Fruit fly (Drosophila melanogaster) S2 (cell line): ENCODE measurements around the gene CG15035.
A peak's percentile ranks its signal among the peaks of the same experiment; 100 is the strongest.

Experiments used
- CG8478 ChIP-seq: fragments of >200 bp; optimal IDR thresholded peaks from 2 replicates; lab custom pipeline; 2018
- CTCF ChIP-seq, 2 experiments: fragments of >200 bp; optimal IDR thresholded peaks; 2 replicates each; lab custom pipeline; 2018

CG15035 gene

DNA sequence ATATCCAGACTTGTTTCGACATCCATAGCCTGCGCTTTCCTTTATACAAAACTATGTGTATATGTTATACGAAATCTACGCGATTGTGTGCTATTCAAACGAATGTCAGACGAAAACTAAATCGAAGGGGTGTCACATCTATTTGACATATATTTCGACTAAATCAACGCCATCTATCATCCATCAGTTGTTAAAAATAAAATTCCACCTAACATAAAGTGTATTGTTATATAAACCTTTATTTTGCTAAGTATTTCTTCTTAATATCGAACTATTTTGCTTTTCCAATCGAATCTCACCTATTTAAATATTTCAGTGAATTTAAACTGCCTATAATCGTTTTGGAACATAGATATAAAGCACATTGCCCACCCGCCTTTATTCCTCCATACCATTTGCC lies at the start of gene CG15035:
CG15035 (minus strand) TSS at position 101 of the 400 bp plus-strand sequence.
- TF ChIP-seq CTCF (optimal IDR thresholded peaks at IDR 0.05; lab: Kevin White, UChicago) (no peak), CG8478 (lab: Kevin White, UChicago) (no peak)

DNA sequence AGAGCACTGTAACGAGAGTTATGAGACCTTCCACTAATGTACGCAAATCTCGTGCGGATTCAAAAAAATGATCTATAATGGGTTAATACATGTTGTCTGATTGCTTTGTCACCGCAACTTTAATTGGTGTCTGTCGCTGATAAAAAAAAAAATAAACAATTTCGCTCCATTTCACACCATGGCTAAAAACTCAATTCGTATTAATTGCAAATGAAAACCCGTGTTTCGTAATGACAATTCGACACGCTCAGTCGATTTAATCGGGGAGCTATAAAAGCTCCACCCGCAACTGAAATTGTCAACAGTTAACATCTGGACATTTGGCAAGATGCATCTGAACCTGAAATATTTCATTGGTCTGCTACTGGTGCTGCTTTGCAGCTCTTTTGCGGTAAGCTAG lies 48.9 kb upstream of the CG15035 start, which contains the start of gene CG11368:
CG11368 (plus strand) TSS at position 301 of the 400 bp plus-strand sequence.
- TF ChIP-seq CG8478 (lab: Kevin White, UChicago): no peak
- TF ChIP-seq CTCF (optimal IDR thresholded peaks at IDR 0.05; lab: Kevin White, UChicago): no peak

DNA sequence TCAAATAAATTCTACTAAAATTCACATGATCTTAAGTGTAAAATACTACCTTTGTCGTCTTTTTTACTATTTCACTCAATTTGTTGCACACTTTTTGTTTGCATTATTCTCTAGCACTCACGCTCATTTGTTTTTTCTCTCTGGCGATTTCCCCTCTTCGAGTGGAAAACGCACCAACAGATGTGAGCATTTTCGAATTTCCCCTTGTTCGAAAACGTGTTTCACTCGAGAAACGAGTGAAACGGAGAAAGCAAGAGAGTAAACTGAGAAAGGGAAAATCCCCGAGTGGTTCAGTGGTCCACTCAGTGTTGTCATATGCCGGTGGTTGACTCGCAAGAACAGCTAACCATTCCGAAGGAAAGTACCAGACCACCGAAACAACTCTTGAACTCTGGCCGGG lies 42.0 kb upstream of the CG15035 start:
- TF ChIP-seq CG8478 (lab: Kevin White, UChicago) (no peak), CTCF (optimal IDR thresholded peaks at IDR 0.05; lab: Kevin White, UChicago) (no peak)

DNA sequence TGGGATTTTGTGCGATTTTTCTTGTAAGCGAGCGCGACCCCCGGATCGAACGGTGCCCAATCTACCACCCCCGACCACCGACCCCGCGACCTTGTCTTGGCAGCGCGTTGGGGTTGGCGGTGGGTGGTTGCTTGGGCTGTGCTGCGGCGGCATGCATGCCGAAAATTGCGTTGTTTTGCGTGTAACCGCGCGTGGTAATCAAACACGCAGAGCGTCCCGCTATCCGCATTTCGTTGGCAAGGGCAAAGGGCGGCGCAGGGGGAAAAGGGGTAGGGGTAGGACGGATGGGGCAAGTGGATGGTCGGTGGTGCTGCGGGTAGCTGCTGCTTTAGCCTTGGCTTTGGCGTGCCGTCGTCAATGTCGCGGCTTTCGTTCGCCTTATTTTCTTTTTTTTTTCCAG lies 29.4 kb upstream of the CG15035 start:
- TF ChIP-seq CTCF (optimal IDR thresholded peaks at IDR 0.05; lab: Kevin White, UChicago) (no peak), CG8478 (lab: Kevin White, UChicago) (no peak)

DNA sequence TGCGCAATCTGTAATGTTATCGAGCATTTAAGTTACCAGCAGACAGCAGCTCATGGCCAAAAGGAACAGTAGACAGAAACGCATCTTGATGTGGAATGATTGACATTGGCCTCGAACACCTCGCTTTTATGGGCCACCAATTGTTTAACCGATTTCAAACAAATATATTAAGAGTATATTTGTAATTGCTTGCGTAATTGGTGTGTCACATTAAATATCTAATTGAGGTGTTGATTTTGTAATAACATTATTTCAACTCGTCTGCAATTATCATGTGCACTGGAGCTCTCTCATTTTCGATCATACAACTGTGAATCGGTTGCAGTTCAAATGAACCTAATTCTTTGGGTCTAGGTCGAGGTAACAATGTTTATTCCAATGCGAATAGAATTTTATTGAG lies 22.7 kb upstream of the CG15035 start, which contains the start of gene CG32726:
CG32726 (minus strand) TSS at position 101 of the 400 bp plus-strand sequence.
- TF ChIP-seq CTCF (optimal IDR thresholded peaks at IDR 0.05; lab: Kevin White, UChicago) (no peak), CG8478 (lab: Kevin White, UChicago) (no peak)

DNA sequence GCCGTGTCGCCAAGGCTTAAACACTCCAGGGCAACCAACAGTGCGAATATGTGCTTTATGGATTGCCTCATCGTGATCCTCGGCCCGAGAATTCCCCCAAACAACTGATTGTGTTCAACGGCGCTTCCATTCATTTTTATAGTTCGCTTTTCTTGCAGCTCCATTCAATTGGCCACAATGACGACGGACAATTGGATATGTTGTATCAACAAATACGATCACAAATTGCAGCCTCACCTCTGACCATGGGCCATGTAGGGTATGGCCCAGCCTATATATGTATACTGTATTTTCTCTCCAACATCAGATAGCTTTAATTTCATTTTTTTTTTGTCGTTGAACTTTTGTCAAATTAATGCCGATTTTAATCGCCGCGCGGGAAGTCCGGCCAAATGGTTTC lies 21.8 kb upstream of the CG15035 start, which contains the start of gene CG15036:
CG15036 (minus strand) TSS at position 101 of the 400 bp plus-strand sequence.
- no peak for TF ChIP-seq CTCF (optimal IDR thresholded peaks at IDR 0.05; lab: Kevin White, UChicago)
- no peak for TF ChIP-seq CG8478 (lab: Kevin White, UChicago)

DNA sequence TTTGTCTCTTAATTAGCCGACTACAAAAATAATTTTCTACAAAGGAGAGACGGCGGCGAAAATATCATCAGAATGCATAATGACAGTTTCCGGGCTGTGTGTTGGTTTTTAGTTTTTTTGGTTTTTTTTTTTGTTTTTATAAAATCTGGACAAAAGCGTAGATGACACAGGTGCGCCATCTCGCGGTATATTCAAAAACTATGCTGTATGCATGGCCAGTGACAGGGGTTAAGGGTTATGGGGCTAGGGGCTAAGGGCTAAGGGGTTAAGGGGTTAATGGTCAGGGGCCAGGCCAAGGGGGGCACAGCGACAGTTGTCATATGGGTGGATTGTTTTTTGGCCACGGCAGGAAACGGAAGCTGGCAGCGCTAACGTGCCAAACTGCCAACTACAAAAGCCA lies 19.6 kb upstream of the CG15035 start:
- TF ChIP-seq CG8478 (lab: Kevin White, UChicago): no peak
- TF ChIP-seq CTCF (optimal IDR thresholded peaks at IDR 0.05; lab: Kevin White, UChicago): peak; percentile 55 to 58

DNA sequence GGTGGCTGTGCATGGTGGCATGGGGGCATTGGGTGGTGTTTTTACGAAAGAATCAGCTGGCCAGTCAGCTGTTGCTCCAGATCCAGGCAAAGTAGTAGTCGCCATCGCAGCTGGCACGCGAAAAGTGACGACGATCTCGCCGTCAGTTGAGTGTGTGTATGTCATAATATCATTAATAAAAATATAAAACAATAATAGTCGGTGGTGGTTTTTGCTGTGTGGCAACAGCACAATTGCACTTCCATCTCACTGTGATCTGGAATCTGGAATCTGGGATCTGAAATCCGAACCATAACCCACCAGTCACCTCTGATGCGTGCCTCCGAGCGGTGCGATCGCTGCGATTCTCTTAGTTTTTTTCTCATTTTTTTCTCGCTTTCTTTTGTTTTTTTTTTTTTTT lies 15.3 kb upstream of the CG15035 start, which contains the start of gene rumpel:
rumpel (plus strand) TSS at position 301 of the 400 bp plus-strand sequence.
- TF ChIP-seq CTCF (optimal IDR thresholded peaks at IDR 0.05; lab: Kevin White, UChicago) (no peak), CG8478 (lab: Kevin White, UChicago) (no peak)

DNA sequence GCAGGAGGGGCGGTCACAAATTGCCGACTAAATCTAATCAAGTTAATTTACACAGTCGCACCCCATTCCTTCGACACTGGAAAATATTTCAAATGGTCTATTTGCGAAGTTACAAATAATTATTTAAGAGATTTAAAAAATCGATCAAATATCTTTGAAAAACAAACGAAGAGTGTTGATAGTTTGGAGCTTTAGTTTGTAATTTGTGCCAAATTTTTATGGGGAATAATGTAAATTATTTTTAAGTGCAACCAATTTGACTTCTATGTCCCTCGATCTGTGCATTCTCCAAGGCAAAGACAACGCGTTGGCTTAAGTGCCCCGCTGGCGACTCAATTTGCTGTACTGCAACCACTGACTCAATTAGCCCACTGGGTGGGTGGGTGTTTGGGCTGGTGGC lies 14.9 kb upstream of the CG15035 start:
- TF ChIP-seq CG8478 (lab: Kevin White, UChicago): no peak
- TF ChIP-seq CTCF (optimal IDR thresholded peaks at IDR 0.05; lab: Kevin White, UChicago): no peak

DNA sequence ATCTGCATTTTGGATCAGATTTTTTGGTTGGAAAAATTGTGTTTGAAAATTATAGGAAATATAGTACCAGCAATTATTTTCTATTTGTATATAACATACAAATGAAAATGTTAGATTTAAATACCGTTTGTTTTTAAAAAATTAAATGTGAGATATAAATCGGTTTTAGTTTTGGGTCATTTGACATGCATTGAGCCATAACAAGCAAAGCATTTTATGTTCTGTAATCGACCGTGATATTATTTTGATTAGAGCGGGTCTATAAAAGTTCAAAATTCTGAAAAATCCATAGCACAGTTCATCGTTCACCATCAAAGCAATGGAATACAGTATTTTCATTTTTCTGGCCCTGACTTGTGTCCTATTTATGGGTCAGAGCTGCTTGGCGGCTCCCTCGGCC lies 14.0 kb upstream of the CG15035 start, which contains the start of gene CG34337:
CG34337 (plus strand) TSS at position 301 of the 400 bp plus-strand sequence.
- TF ChIP-seq CG8478 (lab: Kevin White, UChicago): no peak
- no peak for TF ChIP-seq CTCF (optimal IDR thresholded peaks at IDR 0.05; lab: Kevin White, UChicago)

DNA sequence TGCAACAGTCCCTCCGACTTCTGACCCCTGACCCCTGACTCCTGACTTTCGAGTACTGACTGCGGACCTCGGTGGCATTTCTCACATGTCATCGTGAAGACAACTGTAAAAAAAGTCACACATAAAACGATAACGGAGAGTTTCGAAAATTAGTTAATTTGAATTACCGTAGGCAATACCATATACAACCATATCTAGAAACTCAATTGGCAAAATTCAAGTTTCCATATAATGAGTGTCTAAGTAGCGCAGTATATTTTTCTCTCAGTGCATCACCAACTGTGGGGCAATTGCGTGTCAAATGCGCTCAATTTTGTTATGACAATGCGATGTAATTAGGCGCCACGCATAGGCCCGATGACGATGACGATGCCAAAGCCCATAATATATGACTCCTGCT lies 12.1 kb upstream of the CG15035 start:
- TF ChIP-seq CG8478 (lab: Kevin White, UChicago) (no peak), CTCF (optimal IDR thresholded peaks at IDR 0.05; lab: Kevin White, UChicago) (no peak)

DNA sequence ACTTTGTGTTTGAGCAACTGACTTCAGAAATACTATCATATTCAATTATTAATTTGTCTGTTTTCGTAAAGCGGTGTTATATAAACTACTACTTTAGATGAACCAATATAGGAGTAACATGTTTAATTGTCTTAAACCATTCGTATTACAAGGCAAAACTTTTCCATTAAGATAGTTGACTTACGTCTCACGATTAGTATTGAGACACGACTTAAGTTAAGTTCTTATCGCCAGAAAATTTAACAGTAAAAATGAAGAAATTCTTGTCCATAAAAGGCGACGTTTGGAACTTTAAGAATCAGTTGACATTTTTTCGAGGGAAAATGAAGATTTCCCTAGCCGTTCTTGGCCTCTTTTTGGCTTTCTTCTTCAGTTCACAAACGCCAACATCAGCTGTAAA lies 10.6 kb upstream of the CG15035 start, which contains the start of gene CG42705:
CG42705 (plus strand) TSS at position 301 of the 400 bp plus-strand sequence.
- TF ChIP-seq CG8478 (lab: Kevin White, UChicago) (no peak), CTCF (optimal IDR thresholded peaks at IDR 0.05; lab: Kevin White, UChicago) (no peak)

DNA sequence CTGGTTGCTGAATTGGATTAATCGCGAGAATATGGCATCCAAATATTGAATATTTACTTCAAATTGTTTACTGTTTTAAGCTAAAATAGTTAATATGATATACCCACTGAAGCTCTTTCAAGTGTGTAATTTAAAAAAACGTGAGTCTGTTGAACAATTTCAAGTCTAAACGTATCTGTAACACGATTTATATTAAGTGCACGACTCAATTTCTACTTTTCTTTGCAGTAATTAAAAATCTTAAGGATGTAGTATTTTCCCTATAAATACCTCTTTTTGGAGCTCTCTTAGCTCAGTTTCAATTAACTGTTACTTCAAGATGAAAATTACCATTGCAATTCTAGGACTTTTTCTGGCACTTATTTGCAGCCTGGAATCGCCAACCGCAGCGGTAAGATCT lies 9.4 kb upstream of the CG15035 start, which contains the start of gene CG42704:
CG42704 (plus strand) TSS at position 301 of the 400 bp plus-strand sequence.
- TF ChIP-seq CG8478 (lab: Kevin White, UChicago): no peak

DNA sequence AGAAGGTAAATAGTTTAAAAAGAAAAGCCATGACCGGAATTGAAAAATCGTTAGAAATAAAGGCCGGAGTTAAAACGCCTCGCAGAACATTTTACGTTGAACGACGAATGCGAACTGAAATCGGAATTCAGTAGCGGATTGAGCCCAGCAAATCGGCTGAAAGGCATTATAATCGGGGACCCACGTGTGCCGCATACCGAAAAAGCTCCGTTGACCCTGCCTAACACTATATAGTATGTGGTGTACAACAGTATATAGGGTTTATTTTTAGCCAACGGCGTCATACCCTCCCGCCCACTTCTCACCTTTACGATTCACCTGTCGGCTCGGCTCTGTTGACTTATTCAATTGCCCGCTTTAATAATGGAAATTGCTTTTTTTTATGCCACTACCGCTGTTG lies 8.8 kb upstream of the CG15035 start, which contains the start of gene CG42246:
CG42246 (minus strand) TSS at position 101 of the 400 bp plus-strand sequence.
- TF ChIP-seq CTCF (optimal IDR thresholded peaks at IDR 0.05; lab: Kevin White, UChicago) (no peak), CG8478 (lab: Kevin White, UChicago) (no peak)

DNA sequence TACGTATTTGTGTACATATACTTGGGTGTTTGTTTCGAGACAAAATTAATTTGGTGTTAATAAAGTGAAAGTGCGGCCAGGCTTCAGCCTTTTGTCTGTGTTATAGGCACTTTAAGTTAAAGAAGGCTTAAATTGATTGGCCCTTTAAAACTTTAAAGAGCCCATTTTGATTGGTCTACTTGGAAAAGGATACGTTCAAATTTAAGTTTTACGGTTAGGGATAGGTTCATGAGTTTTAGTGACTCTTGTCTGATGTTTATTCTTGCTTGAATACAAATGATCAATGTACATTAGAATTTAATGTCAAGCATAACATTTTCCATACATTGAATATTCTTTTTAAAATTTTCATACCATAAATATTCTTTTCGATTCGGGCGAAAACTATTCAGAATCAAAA lies 3.9 kb upstream of the CG15035 start, which contains the start of gene CG32727:
CG32727 (plus strand) TSS at position 301 of the 400 bp plus-strand sequence.
- no peak for TF ChIP-seq CTCF (optimal IDR thresholded peaks at IDR 0.05; lab: Kevin White, UChicago)
- TF ChIP-seq CG8478 (lab: Kevin White, UChicago): no peak

DNA sequence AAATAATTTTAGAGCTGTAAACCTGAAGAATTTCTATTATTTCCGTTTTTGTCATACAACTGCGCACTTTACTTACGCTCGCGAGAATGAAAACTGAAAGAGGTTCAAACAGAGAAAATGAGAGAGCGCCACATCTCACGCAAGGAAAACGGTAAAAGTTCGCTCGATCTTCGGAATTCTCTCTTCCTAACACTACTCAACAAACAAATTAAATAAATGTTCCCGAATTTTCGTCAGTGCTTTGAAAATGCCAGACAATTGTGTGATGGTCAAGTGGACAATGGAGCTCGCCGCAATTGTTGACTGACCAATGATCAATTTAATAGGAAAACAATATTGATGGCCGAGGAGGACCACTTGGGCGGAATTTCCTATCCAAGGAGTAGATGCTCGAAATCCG lies 2.7 kb upstream of the CG15035 start, which contains the start of gene CG1677:
CG1677 (minus strand) TSS at position 101 of the 400 bp plus-strand sequence.
- TF ChIP-seq CG8478 (lab: Kevin White, UChicago): no peak
- no peak for TF ChIP-seq CTCF (optimal IDR thresholded peaks at IDR 0.05; lab: Kevin White, UChicago)
